Worm (Caenorhabditis elegans) whole organism, L4 larva: ENCODE results near the gene pmt-1.

Experiments
- F44E2.7 ChIP-seq: fragments of 200-800 bp; sonication (Bioruptor generic); IDR thresholded peaks from 2 replicates; pipeline ENCODE4 v2.1.2; 2022; ENCODE audit warnings: missing genetic modification characterization, missing compliant biosample characterization
- R02D3.7 ChIP-seq: fragments of 150-350 bp; sonication (generic microtip); optimal IDR thresholded peaks from 3 replicates; lab custom pipeline; 2014; ENCODE audit warnings: missing biosample characterization, missing genetic modification characterization
- T20F7.1 ChIP-seq: fragments of 200-800 bp; sonication (Bioruptor generic); optimal IDR thresholded peaks from 2 replicates; lab custom pipeline; 2018; ENCODE audit warnings: mild to moderate bottlenecking, missing genetic modification characterization, missing compliant biosample characterization
- Y48G9A.11 ChIP-seq: fragments of 200-800 bp; sonication (Bioruptor generic); IDR thresholded peaks from 2 replicates; pipeline ENCODE4 v1.3.6; 2022; ENCODE audit warnings: missing genetic modification reagents, missing genetic modification characterization, missing compliant biosample characterization
- ZK337.2 ChIP-seq: fragments of 200-800 bp; sonication (Bioruptor generic); IDR thresholded peaks from 2 replicates; pipeline ENCODE4 v1.3.6; 2022; ENCODE audit warnings: missing genetic modification reagents, missing genetic modification characterization, missing compliant biosample characterization
- ama-1 ChIP-seq: fragments of 150-350 bp; optimal IDR thresholded peaks from 2 replicates; lab custom pipeline; 2014; ENCODE audit warnings: inconsistent platforms, mixed read lengths
- ceh-20 ChIP-seq: fragments of 200-800 bp; sonication (Bioruptor generic); IDR thresholded peaks from 2 replicates; pipeline ENCODE4 v1.3.6; 2022; ENCODE audit warnings: missing genetic modification reagents, missing genetic modification characterization, missing compliant biosample characterization
- ceh-62 ChIP-seq: sonication (generic microtip); optimal IDR thresholded peaks from 2 replicates; lab custom pipeline; 2017; ENCODE audit warnings: missing biosample characterization, missing genetic modification characterization
- ces-1 ChIP-seq: fragments of 150-350 bp; sonication (generic microtip); optimal IDR thresholded peaks from 4 replicates; lab custom pipeline; 2014; ENCODE audit warnings: missing biosample characterization, missing genetic modification reagents, missing genetic modification characterization
- cey-2 ChIP-seq: sonication (generic microtip); optimal IDR thresholded peaks from 3 replicates; lab custom pipeline; 2017; ENCODE audit warnings: missing genetic modification characterization, mild to moderate bottlenecking, missing compliant biosample characterization, antibody characterized with exemption, borderline replicate concordance; ENCODE audit not compliant: insufficient read depth
- ctbp-1 ChIP-seq: fragments of 200-800 bp; sonication (Bioruptor generic); IDR thresholded peaks from 2 replicates; pipeline ENCODE4 v1.3.6; 2022; ENCODE audit warnings: missing genetic modification reagents, missing genetic modification characterization, missing compliant biosample characterization
- daf-16 ChIP-seq, 3 experiments: sonication (generic microtip); optimal IDR thresholded peaks; 2 replicates each; lab custom pipeline; 2016 to 2017; ENCODE audit warnings: missing genetic modification characterization in 3 of 3, missing genetic modification reagents in 3 of 3, mild to moderate bottlenecking in 2 of 3, missing compliant biosample characterization in 2 of 3, missing biosample characterization in 1 of 3, moderate library complexity in 1 of 3
- daf-19 ChIP-seq: fragments of 200-800 bp; sonication (Bioruptor generic); conservative IDR thresholded peaks from 2 replicates; pipeline ENCODE4 v1.3.6; 2022; ENCODE audit warnings: missing genetic modification characterization, missing compliant biosample characterization
- daf-8 ChIP-seq: fragments of 200-800 bp; sonication (Bioruptor generic); IDR thresholded peaks from 2 replicates; pipeline ENCODE4 v1.3.6; 2022; ENCODE audit warnings: missing genetic modification characterization, missing compliant biosample characterization
- dmd-6 ChIP-seq: fragments of 200-800 bp; sonication (Bioruptor generic); IDR thresholded peaks from 2 replicates; pipeline ENCODE4 v1.3.6; 2022; ENCODE audit warnings: missing genetic modification reagents, missing genetic modification characterization, missing compliant biosample characterization
- dmd-8 ChIP-seq: fragments of 200-800 bp; sonication (Bioruptor generic); IDR thresholded peaks from 2 replicates; pipeline ENCODE4 v1.3.6; 2022; ENCODE audit warnings: missing genetic modification characterization, missing compliant biosample characterization
- dpl-1 ChIP-seq: fragments of 150-350 bp; optimal IDR thresholded peaks from 2 replicates; lab custom pipeline; 2014; ENCODE audit warnings: missing biosample characterization, missing genetic modification reagents, missing genetic modification characterization
- duxl-1 ChIP-seq: sonication (generic microtip); optimal IDR thresholded peaks from 2 replicates; lab custom pipeline; 2016; ENCODE audit warnings: mild to moderate bottlenecking, missing genetic modification characterization, moderate library complexity, missing compliant biosample characterization; ENCODE audit not compliant: poor library complexity
- gei-8 ChIP-seq: fragments of 200-800 bp; sonication (Bioruptor generic); optimal IDR thresholded peaks from 2 replicates; lab custom pipeline; 2018; ENCODE audit warnings: mild to moderate bottlenecking, missing genetic modification characterization, missing compliant biosample characterization
- hif-1 ChIP-seq, 2 experiments: sonication (generic microtip); optimal IDR thresholded peaks; 2 replicates each; lab custom pipeline; 2016 to 2017; ENCODE audit warnings: missing compliant biosample characterization in 2 of 2, missing genetic modification characterization in 2 of 2, missing genetic modification reagents in 2 of 2, missing genotype in 2 of 2, mild to moderate bottlenecking in 1 of 2
- hlh-11 ChIP-seq: fragments of 200-800 bp; sonication (Bioruptor generic); optimal IDR thresholded peaks from 2 replicates; lab custom pipeline; 2018; ENCODE audit warnings: mild to moderate bottlenecking, missing genetic modification characterization, missing compliant biosample characterization
- hmg-1.1 ChIP-seq: fragments of 200-800 bp; sonication (Bioruptor generic); IDR thresholded peaks from 2 replicates; pipeline ENCODE4 v1.3.6; 2022; ENCODE audit warnings: missing genetic modification reagents, missing genetic modification characterization, missing compliant biosample characterization
- lim-7 ChIP-seq: fragments of 200-800 bp; sonication (Bioruptor generic); IDR thresholded peaks from 2 replicates; pipeline ENCODE4 v1.3.6; 2022; ENCODE audit warnings: missing genetic modification characterization, missing compliant biosample characterization
- lin-1 ChIP-seq: fragments of 200-800 bp; sonication (Bioruptor generic); IDR thresholded peaks from 2 replicates; pipeline ENCODE4 v1.3.6; 2022; ENCODE audit warnings: missing genetic modification reagents, missing genetic modification characterization, missing compliant biosample characterization
- lir-3 ChIP-seq: sonication (generic microtip); optimal IDR thresholded peaks from 2 replicates; lab custom pipeline; 2016; ENCODE audit warnings: mild to moderate bottlenecking, missing genetic modification characterization, missing compliant biosample characterization
- lsy-2 ChIP-seq, 2 experiments: fragments of 150-350 bp in 1 of 2; sonication (generic microtip) in 1 of 2; optimal IDR thresholded peaks; 2 replicates each; lab custom pipeline; 2014 to 2017; ENCODE audit warnings: missing biosample characterization in 2 of 2, missing genetic modification characterization in 2 of 2
- madf-5 ChIP-seq, 2 experiments: fragments of 200-800 bp; sonication (Bioruptor generic); IDR thresholded peaks; 2 replicates each; pipeline ENCODE4 v1.3.6; 2022; ENCODE audit warnings: missing compliant biosample characterization in 2 of 2, missing genetic modification characterization in 2 of 2
- madf-9 ChIP-seq: fragments of 200-800 bp; sonication (Bioruptor generic); conservative IDR thresholded peaks from 2 replicates; pipeline ENCODE4 v1.3.6; 2022; ENCODE audit warnings: missing genetic modification reagents, missing genetic modification characterization, missing compliant biosample characterization
- mdl-1 ChIP-seq, 2 experiments: fragments of 150-350 bp in 1 of 2; sonication (generic microtip) in 1 of 2; optimal IDR thresholded peaks; 2 replicates each; lab custom pipeline; 2014 to 2017; ENCODE audit warnings: missing biosample characterization in 2 of 2, missing genetic modification characterization in 2 of 2
- mdt-29 ChIP-seq: fragments of 200-800 bp; sonication (Bioruptor generic); IDR thresholded peaks from 2 replicates; pipeline ENCODE4 v1.3.6; 2022; ENCODE audit warnings: missing genetic modification reagents, missing genetic modification characterization, missing compliant biosample characterization
- mep-1 ChIP-seq: fragments of 150-350 bp; sonication (generic microtip); optimal IDR thresholded peaks from 3 replicates; lab custom pipeline; 2014; ENCODE audit warnings: missing biosample characterization, missing genetic modification characterization
- mes-2 ChIP-seq: sonication (generic microtip); optimal IDR thresholded peaks from 2 replicates; lab custom pipeline; 2016; ENCODE audit warnings: missing genotype, mild to moderate bottlenecking, missing genetic modification characterization, missing compliant biosample characterization; ENCODE audit not compliant: poor library complexity, severe bottlenecking
- mxl-3 ChIP-seq: fragments of 200-800 bp; sonication (Bioruptor generic); optimal IDR thresholded peaks from 2 replicates; lab custom pipeline; 2018; ENCODE audit warnings: mild to moderate bottlenecking, missing genetic modification characterization, missing compliant biosample characterization
- nhr-11 ChIP-seq: fragments of 150-350 bp; optimal IDR thresholded peaks from 2 replicates; lab custom pipeline; 2014; ENCODE audit warnings: missing biosample characterization, missing genetic modification characterization
- nhr-111 ChIP-seq: fragments of 200-800 bp; sonication (Bioruptor generic); optimal IDR thresholded peaks from 2 replicates; lab custom pipeline; 2018; ENCODE audit warnings: mild to moderate bottlenecking, missing genetic modification characterization, missing compliant biosample characterization
- nhr-41 ChIP-seq: fragments of 200-800 bp; sonication (Bioruptor generic); IDR thresholded peaks from 2 replicates; pipeline ENCODE4 v1.3.6; 2022; ENCODE audit warnings: missing genetic modification reagents, missing genetic modification characterization, missing compliant biosample characterization
- nhr-42 ChIP-seq: fragments of 200-800 bp; sonication (Bioruptor generic); IDR thresholded peaks from 2 replicates; pipeline ENCODE4 v1.3.6; 2022; ENCODE audit warnings: missing genetic modification characterization, missing compliant biosample characterization
- nhr-48 ChIP-seq: sonication (generic microtip); optimal IDR thresholded peaks from 2 replicates; lab custom pipeline; 2016; ENCODE audit warnings: mild to moderate bottlenecking, missing genetic modification characterization, missing compliant biosample characterization
- nhr-6 ChIP-seq: fragments of 150-350 bp; optimal IDR thresholded peaks from 2 replicates; lab custom pipeline; 2014; ENCODE audit warnings: missing biosample characterization, missing genetic modification characterization
- php-3 ChIP-seq: fragments of 200-800 bp; sonication (Bioruptor generic); IDR thresholded peaks from 2 replicates; pipeline ENCODE4 v1.3.6; 2022; ENCODE audit warnings: missing genetic modification reagents, missing genetic modification characterization, missing compliant biosample characterization
- pqm-1 ChIP-seq: sonication (generic microtip); optimal IDR thresholded peaks from 2 replicates; lab custom pipeline; 2017; ENCODE audit warnings: missing biosample characterization, missing genetic modification characterization
- snpc-1.2 ChIP-seq: fragments of 200-800 bp; sonication (Bioruptor generic); IDR thresholded peaks from 2 replicates; pipeline ENCODE4 v1.3.6; 2022; ENCODE audit warnings: missing genetic modification reagents, missing genetic modification characterization, missing compliant biosample characterization
- spr-3 ChIP-seq: fragments of 200-800 bp; sonication (Bioruptor generic); optimal IDR thresholded peaks from 2 replicates; lab custom pipeline; 2018; ENCODE audit warnings: mild to moderate bottlenecking, missing genetic modification characterization, missing compliant biosample characterization
- tra-1 ChIP-seq: fragments of 200-800 bp; sonication (Bioruptor generic); IDR thresholded peaks from 2 replicates; pipeline ENCODE4 v1.3.6; 2022; ENCODE audit warnings: missing genetic modification reagents, missing genetic modification characterization, missing compliant biosample characterization
- unc-130 ChIP-seq: sonication (generic microtip); optimal IDR thresholded peaks from 2 replicates; lab custom pipeline; 2016; ENCODE audit warnings: missing genetic modification reagents, missing genetic modification characterization, missing compliant biosample characterization
- vab-7 ChIP-seq: fragments of 200-800 bp; sonication (Bioruptor generic); IDR thresholded peaks from 2 replicates; pipeline ENCODE4 v1.3.6; 2022; ENCODE audit warnings: missing genetic modification reagents, missing genetic modification characterization, missing compliant biosample characterization
- zfp-3 ChIP-seq: fragments of 200-800 bp; sonication (Bioruptor generic); conservative IDR thresholded peaks from 2 replicates; pipeline ENCODE4 v1.3.6; 2022; ENCODE audit warnings: missing genetic modification reagents, missing genetic modification characterization, missing compliant biosample characterization
- zip-2 ChIP-seq: fragments of 150-350 bp; optimal IDR thresholded peaks from 2 replicates; lab custom pipeline; 2014; ENCODE audit warnings: missing biosample characterization, missing genetic modification characterization
- ztf-7 ChIP-seq: fragments of 150-350 bp; optimal IDR thresholded peaks from 2 replicates; lab custom pipeline; 2014; ENCODE audit warnings: missing biosample characterization, missing genetic modification characterization

Gene pmt-1

DNA sequence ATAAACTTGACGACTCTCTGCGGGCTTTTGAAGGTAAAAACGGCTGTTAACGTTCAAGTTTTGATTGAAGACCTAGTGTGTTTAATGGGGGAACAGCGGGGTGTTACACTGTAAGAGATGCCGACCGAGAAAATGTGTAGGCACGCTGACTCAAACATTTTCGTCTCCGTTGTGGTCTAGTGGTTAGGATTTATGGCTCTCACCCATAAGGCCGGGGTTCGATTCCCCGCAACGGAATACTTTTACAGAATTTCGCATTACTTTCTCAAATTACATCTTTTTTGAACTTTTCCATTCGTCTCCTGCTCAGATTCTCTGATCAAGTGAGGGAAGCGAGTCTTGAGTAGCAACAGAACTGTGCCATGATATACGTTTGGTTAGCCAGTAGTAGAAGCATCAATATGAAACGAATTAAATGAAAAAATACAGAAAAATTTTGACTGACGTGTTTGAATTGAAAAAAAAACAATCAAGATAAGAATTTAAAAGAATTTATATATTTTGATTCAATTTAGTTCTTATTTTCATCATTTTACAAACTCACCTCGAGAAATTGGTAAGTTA, 11.0 kb upstream of the pmt-1 start, which contains the start of gene ZK622.1 (continued):
- TF ChIP-seq nhr-6 (tag; lab: Kevin White, UChicago) (peak; percentile 39), nhr-111 (GFP tag; lab: Kevin White, UChicago) (peak; percentile 55), dpl-1 (GFP tag; lab: Kevin White, UChicago) (peak; percentile 14), mdt-29 (GFP tag; lab: Robert Waterston, UW) (peak; percentile 48; the same call in 1 of the 2 replicates), ceh-62 (no peak), madf-5 (GFP tag; IDR thresholded peaks at IDR 0.05; lab: Robert Waterston, UW) (peak; percentile 49 to 77; a peak in 2 of 4 replicates), hmg-1.1 (GFP tag; lab: Robert Waterston, UW) (peak; percentile 78), daf-19 (GFP tag; lab: Robert Waterston, UW) (peak; percentile 64), F44E2.7 (GFP tag; lab: Robert Waterston, UW) (0 out of 2 replicates have a peak, but pooled peaks have one; percentile 66), zip-2 (tag; lab: Kevin White, UChicago) (no peak), ztf-7 (no peak), nhr-48 (tag; lab: Kevin White, UChicago) (peak; percentile 13), Y48G9A.11 (GFP tag; lab: Robert Waterston, UW) (peak; percentile 70; the same call in 1 of the 2 replicates), hlh-11 (tag; lab: Kevin White, UChicago) (no peak), nhr-11 (tag; lab: Kevin White, UChicago) (no peak), lir-3 (tag; lab: Kevin White, UChicago) (no peak), ces-1 (GFP tag; lab: Kevin White, UChicago) (no peak), hif-1 (tag; optimal IDR thresholded peaks at IDR 0.05; lab: Kevin White, UChicago) (peak in 1 of 2 experiments; percentile 24), mdl-1 (tag; optimal IDR thresholded peaks at IDR 0.05; lab: Kevin White, UChicago) (no peak), spr-3 (GFP tag; lab: Kevin White, UChicago) (no peak), php-3 (GFP tag; lab: Robert Waterston, UW) (0 out of 2 replicates have a peak, but pooled peaks have one; percentile 36), lim-7 (GFP tag; lab: Robert Waterston, UW) (peak; percentile 95), lin-1 (GFP tag; lab: Robert Waterston, UW) (peak; percentile 34; the same call in 1 of the 2 replicates), vab-7 (GFP tag; lab: Robert Waterston, UW) (peak; percentile 80), tra-1 (GFP tag; lab: Robert Waterston, UW) (no peak), madf-9 (no peak), T20F7.1 (GFP tag; lab: Kevin White, UChicago) (no peak), nhr-41 (GFP tag; lab: Robert Waterston, UW) (peak; percentile 72), ama-1 (lab: Kevin White, UChicago) (no peak), daf-8 (GFP tag; lab: Robert Waterston, UW) (no peak), nhr-42 (GFP tag; lab: Robert Waterston, UW) (0 out of 2 replicates have a peak, but pooled peaks have one; percentile 54), daf-16 (GFP tag; optimal IDR thresholded peaks at IDR 0.05; lab: Kevin White, UChicago) (peak; percentile 6 to 41), daf-16 (tag; optimal IDR thresholded peaks at IDR 0.05; lab: Kevin White, UChicago) (no peak), dmd-6 (GFP tag; lab: Robert Waterston, UW) (peak; percentile 44), snpc-1.2 (GFP tag; lab: Robert Waterston, UW) (peak; percentile 63), unc-130 (GFP tag; lab: Kevin White, UChicago) (peak; percentile 38), mes-2 (tag; lab: Kevin White, UChicago) (peak; percentile 71), R02D3.7 (tag; lab: Kevin White, UChicago) (no peak), dmd-8 (GFP tag; lab: Robert Waterston, UW) (peak; percentile 91; the same call in 1 of the 2 replicates), zfp-3 (0 out of 2 replicates have a peak, but pooled peaks have one; percentile 58), ceh-20 (GFP tag; lab: Robert Waterston, UW) (peak; percentile 74), mxl-3 (GFP tag; lab: Kevin White, UChicago) (peak; percentile 19), duxl-1 (tag; lab: Kevin White, UChicago) (no peak), ctbp-1 (GFP tag; lab: Robert Waterston, UW) (peak; percentile 49), ZK337.2 (GFP tag; lab: Robert Waterston, UW) (peak; percentile 66), lsy-2 (tag; optimal IDR thresholded peaks at IDR 0.05; lab: Kevin White, UChicago) (peak in 1 of 2 experiments; percentile 42), pqm-1 (no peak), mep-1 (tag; lab: Kevin White, UChicago) (peak; percentile 33), gei-8 (GFP tag; lab: Kevin White, UChicago) (peak; percentile 49), cey-2 (no peak)
